Worm (Caenorhabditis elegans) whole organism, late embryonic: ENCODE data around the gene oac-11.

Experiments used
- C38D4.7 ChIP-seq: fragments of 200-800 bp; sonication (Bioruptor generic); optimal IDR thresholded peaks from 2 replicates; lab custom pipeline; 2018; ENCODE audit warnings: mild to moderate bottlenecking, missing genetic modification characterization, moderate library complexity, missing compliant biosample characterization
- ceh-14 ChIP-seq: sonication (generic microtip); optimal IDR thresholded peaks from 2 replicates; lab custom pipeline; 2016; ENCODE audit warnings: missing genotype, missing genetic modification characterization, missing compliant biosample characterization
- ceh-18 ChIP-seq: sonication (generic microtip); optimal IDR thresholded peaks from 2 replicates; lab custom pipeline; 2016; ENCODE audit warnings: missing genetic modification characterization, missing compliant biosample characterization
- ceh-19 ChIP-seq: fragments of 200-800 bp; sonication (Bioruptor generic); optimal IDR thresholded peaks from 2 replicates; lab custom pipeline; 2018; ENCODE audit warnings: mild to moderate bottlenecking, missing genetic modification characterization, missing compliant biosample characterization
- ceh-2 ChIP-seq: sonication (generic microtip); optimal IDR thresholded peaks from 2 replicates; lab custom pipeline; 2016; ENCODE audit warnings: missing genotype, missing genetic modification characterization, missing compliant biosample characterization
- ceh-22 ChIP-seq: sonication (generic microtip); optimal IDR thresholded peaks from 2 replicates; lab custom pipeline; 2017; ENCODE audit warnings: missing biosample characterization, missing genetic modification characterization
- ceh-24 ChIP-seq: sonication (generic microtip); optimal IDR thresholded peaks from 2 replicates; lab custom pipeline; 2016; ENCODE audit warnings: mild to moderate bottlenecking, missing genetic modification characterization, missing compliant biosample characterization
- ceh-34 ChIP-seq: sonication (generic microtip); optimal IDR thresholded peaks from 2 replicates; lab custom pipeline; 2016; ENCODE audit warnings: mild to moderate bottlenecking, missing genetic modification characterization, missing compliant biosample characterization
- ceh-6 ChIP-seq: fragments of 200-800 bp; sonication (Bioruptor generic); optimal IDR thresholded peaks from 2 replicates; lab custom pipeline; 2018; ENCODE audit warnings: mild to moderate bottlenecking, missing genetic modification characterization, missing compliant biosample characterization
- dve-1 ChIP-seq: sonication (generic microtip); optimal IDR thresholded peaks from 2 replicates; lab custom pipeline; 2017; ENCODE audit warnings: antibody characterized with exemption, mild to moderate bottlenecking, missing genetic modification characterization, missing compliant biosample characterization
- elt-2 ChIP-seq: sonication (generic microtip); optimal IDR thresholded peaks from 2 replicates; lab custom pipeline; 2016; ENCODE audit warnings: missing genetic modification reagents, missing genetic modification characterization, missing compliant biosample characterization
- ets-4 ChIP-seq: sonication (generic microtip); optimal IDR thresholded peaks from 2 replicates; lab custom pipeline; 2016; ENCODE audit warnings: missing genetic modification characterization, missing compliant biosample characterization
- fax-1 ChIP-seq: sonication (generic microtip); optimal IDR thresholded peaks from 2 replicates; lab custom pipeline; 2016; ENCODE audit warnings: missing genotype, missing genetic modification characterization, missing compliant biosample characterization
- fkh-10 ChIP-seq: fragments of 150-350 bp; optimal IDR thresholded peaks from 2 replicates; lab custom pipeline; 2014; ENCODE audit warnings: missing biosample characterization, missing genetic modification reagents, missing genetic modification characterization
- fkh-6 ChIP-seq: sonication (generic microtip); optimal IDR thresholded peaks from 2 replicates; lab custom pipeline; 2016; ENCODE audit warnings: missing genetic modification characterization, missing compliant biosample characterization
- hlh-15 ChIP-seq: sonication (generic microtip); optimal IDR thresholded peaks from 2 replicates; lab custom pipeline; 2016; ENCODE audit warnings: missing genetic modification characterization, missing compliant biosample characterization
- hlh-30 ChIP-seq: sonication (generic microtip); optimal IDR thresholded peaks from 2 replicates; lab custom pipeline; 2017; ENCODE audit warnings: antibody characterized with exemption, missing genetic modification characterization, missing compliant biosample characterization; ENCODE audit not compliant: insufficient read depth
- hlh-6 ChIP-seq: sonication (generic microtip); optimal IDR thresholded peaks from 2 replicates; lab custom pipeline; 2016; ENCODE audit warnings: missing genotype, missing genetic modification characterization, missing compliant biosample characterization
- hlh-8 ChIP-seq: sonication (generic microtip); optimal IDR thresholded peaks from 2 replicates; lab custom pipeline; 2016; ENCODE audit warnings: missing genotype, missing genetic modification characterization, missing compliant biosample characterization
- madf-2 ChIP-seq: sonication (generic microtip); optimal IDR thresholded peaks from 2 replicates; lab custom pipeline; 2017; ENCODE audit warnings: missing genetic modification characterization, missing compliant biosample characterization
- mec-3 ChIP-seq: sonication (generic microtip); optimal IDR thresholded peaks from 2 replicates; lab custom pipeline; 2016; ENCODE audit warnings: borderline replicate concordance, missing genetic modification characterization, missing compliant biosample characterization
- nfya-1 ChIP-seq: sonication (generic microtip); optimal IDR thresholded peaks from 2 replicates; lab custom pipeline; 2017; ENCODE audit warnings: missing genetic modification characterization, mild to moderate bottlenecking, missing compliant biosample characterization, antibody characterized with exemption, moderate library complexity
- nhr-11 ChIP-seq: fragments of 150-350 bp; optimal IDR thresholded peaks from 2 replicates; lab custom pipeline; 2014; ENCODE audit warnings: missing biosample characterization, missing genetic modification characterization
- odd-2 ChIP-seq: sonication (generic microtip); optimal IDR thresholded peaks from 2 replicates; lab custom pipeline; 2017; ENCODE audit warnings: antibody characterized with exemption, mild to moderate bottlenecking, missing genetic modification characterization, missing compliant biosample characterization
- pag-3 ChIP-seq: sonication (generic microtip); optimal IDR thresholded peaks from 2 replicates; lab custom pipeline; 2016; ENCODE audit warnings: missing compliant biosample characterization, missing genetic modification characterization, borderline replicate concordance
- pax-1 ChIP-seq: fragments of 150-350 bp; optimal IDR thresholded peaks from 2 replicates; lab custom pipeline; 2014; ENCODE audit warnings: missing biosample characterization, missing genetic modification characterization
- pha-2 ChIP-seq: sonication (generic microtip); optimal IDR thresholded peaks from 2 replicates; lab custom pipeline; 2017; ENCODE audit warnings: mild to moderate bottlenecking, missing genetic modification characterization, missing compliant biosample characterization
- pha-4 ChIP-seq: fragments of 150-350 bp; optimal IDR thresholded peaks from 2 replicates; lab custom pipeline; 2018; ENCODE audit warnings: missing biosample characterization, missing genetic modification reagents, missing genetic modification characterization
- pqm-1 ChIP-seq: sonication (generic microtip); optimal IDR thresholded peaks from 2 replicates; lab custom pipeline; 2016; ENCODE audit warnings: missing genetic modification characterization, missing compliant biosample characterization
- rnt-1 ChIP-seq: sonication (generic microtip); optimal IDR thresholded peaks from 2 replicates; lab custom pipeline; 2016; ENCODE audit warnings: missing genetic modification characterization, missing compliant biosample characterization
- tbx-2 ChIP-seq: sonication (generic microtip); optimal IDR thresholded peaks from 2 replicates; lab custom pipeline; 2016; ENCODE audit warnings: missing genetic modification characterization, missing compliant biosample characterization
- tbx-7 ChIP-seq: sonication (generic microtip); optimal IDR thresholded peaks from 2 replicates; lab custom pipeline; 2016; ENCODE audit warnings: missing genotype, missing genetic modification characterization, missing compliant biosample characterization
- unc-3 ChIP-seq, 2 experiments: fragments of 200-800 bp in 1 of 2; sonication (Bioruptor generic) in 1 of 2; sonication (generic microtip) in 1 of 2; conservative IDR thresholded peaks in 1 of 2; optimal IDR thresholded peaks in 1 of 2; 2 replicates each; pipeline versions ENCODE4 v1.3.6 to Lab custom; 2016 to 2022; ENCODE audit warnings: missing compliant biosample characterization in 2 of 2, missing genetic modification characterization in 2 of 2, missing genetic modification reagents in 1 of 2
- unc-42 ChIP-seq: sonication (generic microtip); optimal IDR thresholded peaks from 2 replicates; lab custom pipeline; 2016; ENCODE audit warnings: missing genotype, missing genetic modification characterization, missing compliant biosample characterization
- unc-55 ChIP-seq: sonication (generic microtip); optimal IDR thresholded peaks from 2 replicates; lab custom pipeline; 2017; ENCODE audit warnings: missing biosample characterization, missing genetic modification reagents, missing genetic modification characterization
- unc-86 ChIP-seq: sonication (generic microtip); optimal IDR thresholded peaks from 2 replicates; lab custom pipeline; 2016; ENCODE audit warnings: missing genetic modification characterization, missing compliant biosample characterization
- ztf-16 ChIP-seq: sonication (generic microtip); optimal IDR thresholded peaks from 2 replicates; lab custom pipeline; 2017; ENCODE audit warnings: missing genetic modification characterization, missing compliant biosample characterization

The oac-11 gene

DNA sequence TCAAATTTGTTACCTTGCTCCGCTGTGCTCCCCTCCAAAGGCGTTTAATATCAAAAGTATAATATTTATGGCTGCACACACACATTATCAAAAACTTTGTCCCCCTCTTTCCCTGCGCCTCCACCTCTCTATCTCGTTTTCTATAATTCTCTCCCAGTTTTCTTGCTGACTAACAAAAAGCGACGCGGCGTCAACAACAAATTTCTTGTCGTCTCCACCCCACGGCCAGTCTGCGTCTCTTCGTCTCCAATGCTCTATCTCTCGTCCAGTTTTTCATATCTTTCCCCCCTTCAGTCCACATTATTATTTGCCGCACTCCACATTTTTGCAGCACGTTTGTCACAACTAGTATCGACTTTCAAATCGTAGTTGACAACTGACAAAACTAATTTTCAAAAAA, 50.2 kb downstream of the oac-11 start:
- TF ChIP-seq ceh-18 (tag; lab: Kevin White, UChicago) (peak; percentile 35), ceh-19 (GFP tag; lab: Kevin White, UChicago) (no peak), odd-2 (tag; lab: Kevin White, UChicago) (no peak), hlh-15 (no peak), fkh-10 (GFP tag; lab: Kevin White, UChicago) (no peak), unc-42 (tag; lab: Kevin White, UChicago) (peak; percentile 15), pha-4 (tag; lab: Kevin White, UChicago) (no peak), C38D4.7 (GFP tag; lab: Kevin White, UChicago) (no peak), unc-86 (tag; lab: Kevin White, UChicago) (no peak), dve-1 (no peak), tbx-2 (peak; percentile 47), pha-2 (tag; lab: Kevin White, UChicago) (no peak), ceh-6 (GFP tag; lab: Kevin White, UChicago) (no peak), nfya-1 (tag; lab: Kevin White, UChicago) (peak; percentile 34), madf-2 (tag; lab: Kevin White, UChicago) (no peak), elt-2 (tag; lab: Kevin White, UChicago) (no peak), hlh-6 (tag; lab: Kevin White, UChicago) (no peak), pqm-1 (tag; lab: Kevin White, UChicago) (no peak), ceh-14 (tag; lab: Kevin White, UChicago) (peak; percentile 11), rnt-1 (tag; lab: Kevin White, UChicago) (peak; percentile 27), ztf-16 (tag; lab: Kevin White, UChicago) (no peak), pag-3 (no peak), ceh-34 (tag; lab: Kevin White, UChicago) (no peak), ceh-2 (tag; lab: Kevin White, UChicago) (no peak), nhr-11 (no peak), unc-55 (GFP tag; lab: Kevin White, UChicago) (peak; percentile 49)

DNA sequence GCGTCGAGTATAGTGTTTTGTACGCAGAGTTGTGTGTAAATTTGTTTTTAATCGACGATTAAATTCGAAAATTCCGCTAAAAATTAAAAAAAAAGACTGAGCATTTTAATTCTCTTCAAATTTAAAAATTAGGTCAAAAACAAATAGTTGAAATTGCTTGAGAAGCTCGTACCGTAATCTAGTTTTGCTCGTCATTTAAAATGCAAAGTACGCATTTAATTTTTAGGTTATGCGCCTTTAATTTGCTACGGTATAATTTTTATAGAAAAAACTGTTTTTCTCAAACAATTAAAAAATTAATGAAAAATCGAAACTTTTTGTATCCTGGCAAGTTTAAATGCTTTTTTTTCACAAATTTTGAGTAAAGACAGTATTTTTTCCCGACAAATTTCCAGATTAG, 52.1 kb downstream of the oac-11 start:
- no peak for TF ChIP-seq unc-42 (tag; lab: Kevin White, UChicago)
- TF ChIP-seq unc-3 (GFP tag; conservative IDR thresholded peaks at IDR 0.05; lab: Robert Waterston, UW) = no peak
- no peak for TF ChIP-seq unc-3 (tag; optimal IDR thresholded peaks at IDR 0.05; lab: Kevin White, UChicago)
- TF ChIP-seq pag-3 = no peak
- TF ChIP-seq hlh-8 (tag; lab: Kevin White, UChicago) = no peak
- no peak for TF ChIP-seq fkh-6 (tag; lab: Kevin White, UChicago)
- TF ChIP-seq pax-1 (tag; lab: Kevin White, UChicago) = no peak
- no peak for TF ChIP-seq ceh-24 (tag; lab: Kevin White, UChicago)
- TF ChIP-seq ets-4 = no peak
- no peak for TF ChIP-seq ceh-6 (GFP tag; lab: Kevin White, UChicago)
- no peak for TF ChIP-seq ceh-22 (tag; lab: Kevin White, UChicago)
- no peak for TF ChIP-seq ceh-19 (GFP tag; lab: Kevin White, UChicago)
- TF ChIP-seq mec-3 (tag; lab: Kevin White, UChicago) = no peak
- no peak for TF ChIP-seq fax-1 (tag; lab: Kevin White, UChicago)
- no peak for TF ChIP-seq C38D4.7 (GFP tag; lab: Kevin White, UChicago)
- no peak for TF ChIP-seq pha-2 (tag; lab: Kevin White, UChicago)
- TF ChIP-seq tbx-7 (tag; lab: Kevin White, UChicago) = no peak
- TF ChIP-seq hlh-30 (tag; lab: Kevin White, UChicago) = no peak
